Worm (Caenorhabditis elegans) whole organism, L1 larva: ENCODE data around the gene atx-2.

Experiments used
- C04F5.9 ChIP-seq: sonication (generic microtip); optimal IDR thresholded peaks from 2 replicates; lab custom pipeline; 2016; ENCODE audit warnings: missing genetic modification characterization, missing compliant biosample characterization
- F16B12.6 ChIP-seq: fragments of 150-350 bp; optimal IDR thresholded peaks from 2 replicates; lab custom pipeline; 2014; ENCODE audit warnings: missing biosample characterization, missing genetic modification characterization
- aha-1 ChIP-seq: fragments of 150-350 bp; optimal IDR thresholded peaks from 2 replicates; lab custom pipeline; 2014; ENCODE audit warnings: missing biosample characterization, missing genetic modification characterization
- ceh-82 ChIP-seq, 3 experiments: fragments of 150-350 bp in 1 of 3; sonication (generic microtip) in 2 of 3; optimal IDR thresholded peaks; 2 replicates each; lab custom pipeline; 2014 to 2017; ENCODE audit warnings: missing biosample characterization in 3 of 3, missing genetic modification characterization in 3 of 3
- ceh-88 ChIP-seq: fragments of 200-800 bp; sonication (Bioruptor generic); IDR thresholded peaks from 2 replicates; pipeline ENCODE4 v1.3.6; 2022; ENCODE audit warnings: missing genetic modification characterization, missing compliant biosample characterization
- ceh-90 ChIP-seq: sonication (generic microtip); optimal IDR thresholded peaks from 2 replicates; lab custom pipeline; 2016; ENCODE audit warnings: missing genetic modification characterization, missing compliant biosample characterization
- ces-1 ChIP-seq: fragments of 150-350 bp; optimal IDR thresholded peaks from 2 replicates; lab custom pipeline; 2014; ENCODE audit warnings: missing biosample characterization, missing genetic modification reagents, missing genetic modification characterization
- dpl-1 ChIP-seq, 3 experiments: fragments of 150-350 bp in 2 of 3; sonication (generic microtip) in 1 of 3; optimal IDR thresholded peaks; 2 replicates each; lab custom pipeline; 2014 to 2017; ENCODE audit warnings: missing biosample characterization in 3 of 3, missing genetic modification characterization in 3 of 3, missing genetic modification reagents in 3 of 3
- dsc-1 ChIP-seq: sonication (generic microtip); optimal IDR thresholded peaks from 2 replicates; lab custom pipeline; 2016; ENCODE audit warnings: mild to moderate bottlenecking, missing genetic modification characterization, missing compliant biosample characterization
- efl-1 ChIP-seq, 4 experiments: fragments of 150-350 bp; optimal IDR thresholded peaks in 3 of 4; peaks in 1 of 4; 1 replicate in 1 of 4; 2 replicates in 3 of 4; lab custom pipeline; 2014; ENCODE audit warnings: missing biosample characterization in 2 of 4, missing genetic modification characterization in 2 of 4, missing genetic modification reagents in 2 of 4
- egl-13 ChIP-seq: sonication (generic microtip); optimal IDR thresholded peaks from 2 replicates; lab custom pipeline; 2016; ENCODE audit warnings: missing genotype, missing genetic modification reagents, missing genetic modification characterization, missing compliant biosample characterization
- ets-5 ChIP-seq: fragments of 200-800 bp; sonication (Bioruptor generic); IDR thresholded peaks from 2 replicates; pipeline ENCODE4 v1.3.6; 2022; ENCODE audit warnings: missing genetic modification characterization, missing compliant biosample characterization
- fkh-10 ChIP-seq: sonication (generic microtip); optimal IDR thresholded peaks from 2 replicates; lab custom pipeline; 2017; ENCODE audit warnings: missing biosample characterization, missing genetic modification reagents, missing genetic modification characterization
- fkh-8 ChIP-seq: sonication (generic microtip); optimal IDR thresholded peaks from 2 replicates; lab custom pipeline; 2016; ENCODE audit warnings: mild to moderate bottlenecking, missing genetic modification characterization, missing compliant biosample characterization
- irx-1 ChIP-seq: sonication (generic microtip); optimal IDR thresholded peaks from 2 replicates; lab custom pipeline; 2016; ENCODE audit warnings: missing genetic modification characterization, missing compliant biosample characterization
- isw-1 ChIP-seq: fragments of 200-800 bp; sonication (Bioruptor generic); IDR thresholded peaks from 2 replicates; pipeline ENCODE4 v1.3.6; 2022; ENCODE audit warnings: missing genetic modification characterization, missing compliant biosample characterization
- lin-13 ChIP-seq: fragments of 150-350 bp; optimal IDR thresholded peaks from 2 replicates; lab custom pipeline; 2014; ENCODE audit warnings: missing biosample characterization, missing genetic modification reagents, missing genetic modification characterization
- lin-14 ChIP-seq: fragments of 200-800 bp; sonication (Bioruptor generic); optimal IDR thresholded peaks from 2 replicates; lab custom pipeline; 2018; ENCODE audit warnings: mild to moderate bottlenecking, missing genetic modification characterization, moderate library complexity, missing compliant biosample characterization
- lin-35 ChIP-seq, 2 experiments: fragments of 150-350 bp; optimal IDR thresholded peaks; 2 replicates each; lab custom pipeline; 2014; ENCODE audit warnings: missing biosample characterization in 2 of 2, missing genetic modification characterization in 2 of 2, missing genetic modification reagents in 2 of 2
- lir-3 ChIP-seq: sonication (generic microtip); optimal IDR thresholded peaks from 2 replicates; lab custom pipeline; 2016; ENCODE audit warnings: mild to moderate bottlenecking, missing genetic modification characterization, moderate library complexity, missing compliant biosample characterization; ENCODE audit not compliant: poor library complexity
- lsy-2 ChIP-seq, 2 experiments: fragments of 150-350 bp; optimal IDR thresholded peaks; 2 replicates each; lab custom pipeline; 2014; ENCODE audit warnings: missing biosample characterization in 2 of 2, missing genetic modification characterization in 2 of 2
- mab-9 ChIP-seq: fragments of 200-800 bp; sonication (Bioruptor generic); IDR thresholded peaks from 2 replicates; pipeline ENCODE4 v1.3.6; 2022; ENCODE audit warnings: missing genetic modification reagents, missing genetic modification characterization, missing compliant biosample characterization
- mdl-1 ChIP-seq, 2 experiments: fragments of 150-350 bp; optimal IDR thresholded peaks; 2 replicates each; lab custom pipeline; 2014 to 2017; ENCODE audit warnings: missing biosample characterization in 2 of 2, missing genetic modification characterization in 2 of 2, inconsistent platforms in 1 of 2
- mep-1 ChIP-seq: fragments of 150-350 bp; optimal IDR thresholded peaks from 2 replicates; lab custom pipeline; 2014; ENCODE audit warnings: missing biosample characterization, missing genetic modification characterization
- nhr-19 ChIP-seq: fragments of 200-800 bp; sonication (Bioruptor generic); conservative IDR thresholded peaks from 2 replicates; pipeline ENCODE4 v1.3.6; 2022; ENCODE audit warnings: missing genetic modification characterization, missing compliant biosample characterization
- nhr-20 ChIP-seq: sonication (generic microtip); optimal IDR thresholded peaks from 2 replicates; lab custom pipeline; 2016; ENCODE audit warnings: mild to moderate bottlenecking, missing genetic modification characterization, missing compliant biosample characterization
- nhr-47 ChIP-seq: sonication (generic microtip); optimal IDR thresholded peaks from 2 replicates; lab custom pipeline; 2016; ENCODE audit warnings: mild to moderate bottlenecking, missing genetic modification characterization, moderate library complexity, missing compliant biosample characterization
- nhr-71 ChIP-seq: sonication (generic microtip); optimal IDR thresholded peaks from 2 replicates; lab custom pipeline; 2016; ENCODE audit warnings: mild to moderate bottlenecking, missing genetic modification characterization, moderate library complexity, missing compliant biosample characterization
- nhr-84 ChIP-seq: sonication (generic microtip); optimal IDR thresholded peaks from 2 replicates; lab custom pipeline; 2017; ENCODE audit warnings: missing biosample characterization, missing genetic modification characterization
- nhr-85 ChIP-seq: sonication (generic microtip); peaks from one replicate; lab custom pipeline; 2016; ENCODE audit warnings: missing genetic modification characterization, inconsistent platforms, missing compliant biosample characterization
- pax-3 ChIP-seq: fragments of 200-800 bp; sonication (Bioruptor generic); optimal IDR thresholded peaks from 2 replicates; lab custom pipeline; 2018; ENCODE audit warnings: mild to moderate bottlenecking, missing genetic modification characterization, moderate library complexity, missing compliant biosample characterization
- rnt-1 ChIP-seq: sonication (generic microtip); optimal IDR thresholded peaks from 2 replicates; lab custom pipeline; 2016; ENCODE audit warnings: mild to moderate bottlenecking, missing genetic modification characterization, moderate library complexity, missing compliant biosample characterization
- snpc-4 ChIP-seq: fragments of 150-350 bp; optimal IDR thresholded peaks from 2 replicates; lab custom pipeline; 2014; ENCODE audit warnings: missing biosample characterization, missing genetic modification characterization
- snu-23 ChIP-seq: sonication (generic microtip); optimal IDR thresholded peaks from 2 replicates; lab custom pipeline; 2016; ENCODE audit warnings: missing genetic modification characterization, missing compliant biosample characterization
- sox-4 ChIP-seq: sonication (generic microtip); optimal IDR thresholded peaks from 2 replicates; lab custom pipeline; 2016; ENCODE audit warnings: missing genetic modification characterization, missing compliant biosample characterization
- swsn-7 ChIP-seq: sonication (generic microtip); optimal IDR thresholded peaks from 2 replicates; lab custom pipeline; 2016; ENCODE audit warnings: missing genetic modification characterization, missing compliant biosample characterization
- tbx-2 ChIP-seq: sonication (generic microtip); optimal IDR thresholded peaks from 2 replicates; lab custom pipeline; 2016; ENCODE audit warnings: missing genetic modification characterization, missing compliant biosample characterization
- unc-62 ChIP-seq: fragments of 150-350 bp; optimal IDR thresholded peaks from 2 replicates; lab custom pipeline; 2014; ENCODE audit warnings: missing biosample characterization, missing genetic modification reagents, missing genetic modification characterization
- unc-86 ChIP-seq: sonication (generic microtip); optimal IDR thresholded peaks from 2 replicates; lab custom pipeline; 2016; ENCODE audit warnings: missing genetic modification characterization, missing compliant biosample characterization
- unc-98 ChIP-seq: fragments of 200-800 bp; sonication (Bioruptor generic); IDR thresholded peaks from 2 replicates; pipeline ENCODE4 v1.3.6; 2022; ENCODE audit warnings: missing genetic modification characterization, missing compliant biosample characterization
- vab-15 ChIP-seq: sonication (generic microtip); optimal IDR thresholded peaks from 2 replicates; lab custom pipeline; 2017; ENCODE audit warnings: missing genotype, mild to moderate bottlenecking, missing genetic modification characterization, missing compliant biosample characterization
- zip-4 ChIP-seq: fragments of 200-800 bp; sonication (Bioruptor generic); optimal IDR thresholded peaks from 2 replicates; lab custom pipeline; 2018; ENCODE audit warnings: mild to moderate bottlenecking, missing genetic modification characterization, moderate library complexity, missing compliant biosample characterization
- ztf-11 ChIP-seq, 2 experiments: sonication (generic microtip); optimal IDR thresholded peaks; 2 replicates each; lab custom pipeline; 2016 to 2017; ENCODE audit warnings: missing genetic modification characterization in 2 of 2, missing biosample characterization in 1 of 2, missing compliant biosample characterization in 1 of 2

atx-2 gene

DNA sequence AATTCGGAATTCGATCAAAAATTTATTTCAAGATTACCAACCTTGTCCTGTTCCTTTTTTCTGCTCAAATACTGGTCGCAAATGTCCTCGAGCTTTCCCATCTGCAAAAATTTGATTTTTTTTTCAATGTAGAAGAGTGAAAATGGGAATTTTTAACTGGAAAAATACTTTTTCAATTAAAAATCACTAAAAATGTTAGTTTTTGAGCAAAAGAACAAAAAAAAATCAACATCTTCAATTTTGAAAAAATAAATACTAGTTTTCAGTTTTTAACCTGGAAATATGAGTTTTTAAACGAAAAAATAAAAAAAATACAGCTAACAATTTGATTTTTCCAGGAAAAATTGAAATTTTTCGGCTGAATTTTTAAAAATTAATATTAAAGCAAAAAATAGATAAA, 33.3 kb upstream of the atx-2 start, which contains the start of gene prp-3:
TSS of gene prp-3 (minus strand) at position 101 of the 400 bp plus-strand sequence.
- no peak for TF ChIP-seq vab-15

DNA sequence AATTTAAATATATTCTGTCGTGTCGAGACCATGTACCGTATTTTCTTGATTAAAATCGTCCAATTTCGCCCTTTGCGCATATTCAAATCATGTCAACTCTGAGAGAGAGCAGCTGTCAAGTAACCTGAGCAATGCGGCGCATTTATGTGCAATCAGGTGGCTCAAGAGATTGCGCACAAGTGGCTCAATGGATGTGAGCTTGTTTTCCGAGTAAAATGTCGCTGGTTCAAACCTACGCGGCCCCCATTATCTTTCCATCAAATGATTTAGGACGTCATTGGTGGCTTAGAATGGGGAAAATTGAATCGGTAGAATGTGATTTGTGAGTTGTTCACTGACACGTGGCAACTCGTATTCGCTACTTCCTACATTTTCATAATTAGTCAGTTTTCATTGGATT, 29.1 kb upstream of the atx-2 start:
- peak; percentile 78 for TF ChIP-seq rnt-1 (tag; lab: Kevin White, UChicago)
- TF ChIP-seq nhr-71 (tag; lab: Kevin White, UChicago), result peak; percentile 64
- peak; percentile 22 for TF ChIP-seq nhr-20 (tag; lab: Kevin White, UChicago)
- peak in 1 of 2 experiments; percentile 21 for TF ChIP-seq mdl-1 (tag; optimal IDR thresholded peaks at IDR 0.05; lab: Kevin White, UChicago)
- TF ChIP-seq snu-23 (GFP tag; lab: Kevin White, UChicago), result peak; percentile 34
- no peak for TF ChIP-seq zip-4
- peak in 1 of 2 experiments; percentile 2 for TF ChIP-seq lin-35 (GFP tag; optimal IDR thresholded peaks at IDR 0.05; lab: Kevin White, UChicago)
- no peak for TF ChIP-seq nhr-85 (tag; lab: Kevin White, UChicago)
- TF ChIP-seq ets-5, result no peak
- peak; percentile 15 for TF ChIP-seq irx-1 (tag; lab: Kevin White, UChicago)
- TF ChIP-seq ceh-82 (tag; optimal IDR thresholded peaks at IDR 0.05; lab: Kevin White, UChicago), result peak in 2 of 3 experiments; percentile 13 to 22
- no peak for TF ChIP-seq mep-1 (tag; lab: Kevin White, UChicago)
- TF ChIP-seq F16B12.6 (tag; lab: Kevin White, UChicago), result peak; percentile 17
- TF ChIP-seq unc-62, result no peak
- TF ChIP-seq dpl-1 (GFP tag; optimal IDR thresholded peaks at IDR 0.05; lab: Kevin White, UChicago), result peak in 1 of 3 experiments; percentile 19
- peak; percentile 45 for TF ChIP-seq dsc-1 (tag; lab: Kevin White, UChicago)
- no peak for TF ChIP-seq snpc-4 (tag; lab: Kevin White, UChicago)
- peak; percentile 7 to 55 for TF ChIP-seq lsy-2 (tag; optimal IDR thresholded peaks at IDR 0.05; lab: Kevin White, UChicago)
- peak; percentile 2 for TF ChIP-seq lin-13 (GFP tag; lab: Kevin White, UChicago)
- TF ChIP-seq ceh-90 (tag; lab: Kevin White, UChicago), result no peak
- peak; percentile 6 to 36 for TF ChIP-seq efl-1 (optimal IDR thresholded peaks at IDR 0.05; lab: Kevin White, UChicago)
- peak; percentile 26 to 93 for TF ChIP-seq efl-1 (GFP tag; optimal IDR thresholded peaks at IDR 0.05 in 1 of 2; lab: Kevin White, UChicago)
- peak; percentile 55 for TF ChIP-seq swsn-7 (tag; lab: Kevin White, UChicago)
- TF ChIP-seq fkh-8 (tag; lab: Kevin White, UChicago), result peak; percentile 83
- TF ChIP-seq nhr-19, result peak; percentile 44
- peak; percentile 39 for TF ChIP-seq pax-3 (tag; lab: Kevin White, UChicago)
- TF ChIP-seq ztf-11 (tag; optimal IDR thresholded peaks at IDR 0.05; lab: Kevin White, UChicago), result no peak
- TF ChIP-seq nhr-47 (tag; lab: Kevin White, UChicago), result peak; percentile 70
- TF ChIP-seq sox-4 (tag; lab: Kevin White, UChicago), result peak; percentile 11
- peak; percentile 3 for TF ChIP-seq tbx-2 (tag; lab: Kevin White, UChicago)
- TF ChIP-seq isw-1, result peak; percentile 8; the same call in 1 of the 2 replicates
- TF ChIP-seq nhr-84 (tag; lab: Kevin White, UChicago), result no peak
- TF ChIP-seq, all 84 proteins: peak for 22

DNA sequence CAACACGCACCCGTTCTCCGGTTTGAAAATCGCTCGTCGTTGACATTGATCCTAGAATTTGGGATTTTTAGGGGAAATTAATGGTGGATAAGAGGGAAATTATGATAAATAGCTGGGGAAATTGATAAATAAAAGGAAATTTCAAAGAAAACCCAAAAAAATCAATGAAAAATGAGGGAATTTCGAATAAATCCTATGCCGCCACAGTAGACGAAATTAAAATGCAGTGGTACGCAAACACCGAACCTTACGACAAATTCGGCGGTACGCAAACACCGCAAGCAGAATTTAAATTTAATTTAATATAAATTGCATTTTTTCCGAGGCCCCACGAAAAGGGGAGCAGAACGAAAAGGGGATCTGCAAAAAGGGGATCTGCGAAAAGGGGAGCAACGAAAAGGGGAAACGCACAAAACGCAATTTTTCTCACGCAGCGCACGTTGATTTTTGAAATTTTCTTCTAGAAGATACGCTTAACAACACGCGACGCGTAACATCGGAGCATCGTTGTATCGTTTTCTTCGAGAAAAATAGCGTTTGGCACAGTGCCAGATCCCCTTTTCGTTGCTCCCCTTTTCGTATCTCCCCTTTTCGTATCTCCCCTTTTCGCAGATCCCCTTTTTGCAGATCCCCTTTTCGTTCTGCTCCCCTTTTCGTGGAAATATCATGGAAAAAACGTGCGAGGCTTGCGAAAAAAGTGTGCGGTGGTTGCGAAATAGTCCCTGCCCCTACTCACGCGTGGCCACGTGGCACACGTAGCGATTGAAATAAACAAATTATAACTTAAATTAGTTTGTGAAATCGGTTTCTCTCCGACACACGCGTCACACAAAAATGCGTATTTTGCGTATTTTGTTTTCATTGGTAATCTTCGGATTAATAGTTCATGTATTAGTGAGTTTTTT, 25.0 kb upstream of the atx-2 start, which contains the start of the genes smrd-1 and enu-3.1:
TSS of gene smrd-1 (minus strand) at position 51 of the 905 bp plus-strand sequence.
TSS of gene enu-3.1 (plus strand) at position 339 of the 905 bp plus-strand sequence.
- TF ChIP-seq ceh-88 (GFP tag; lab: Robert Waterston, UW) (peak; percentile 72), fkh-8 (tag; lab: Kevin White, UChicago) (peak; percentile 80), ces-1 (peak; percentile 92), lin-13 (GFP tag; lab: Kevin White, UChicago) (peak; percentile 58), ceh-82 (tag; optimal IDR thresholded peaks at IDR 0.05; lab: Kevin White, UChicago) (peak; percentile 41 to 65 (median 41)), C04F5.9 (peak; percentile 9), nhr-19 (peak; percentile 78), isw-1 (peak; percentile 73), ztf-11 (tag; optimal IDR thresholded peaks at IDR 0.05; lab: Kevin White, UChicago) (peak in 1 of 2 experiments; percentile 65), F16B12.6 (tag; lab: Kevin White, UChicago) (peak; percentile 88), nhr-47 (tag; lab: Kevin White, UChicago) (peak; percentile 84), mab-9 (peak; percentile 63), lin-14 (GFP tag; lab: Kevin White, UChicago) (peak; percentile 78), nhr-85 (tag; lab: Kevin White, UChicago) (peak; percentile 64), lin-35 (GFP tag; optimal IDR thresholded peaks at IDR 0.05; lab: Kevin White, UChicago) (peak; percentile 69 to 73), fkh-10 (peak; percentile 82), unc-98 (GFP tag; lab: Robert Waterston, UW) (peak; percentile 63), lir-3 (tag; lab: Kevin White, UChicago) (peak; percentile 57), aha-1 (tag; lab: Kevin White, UChicago) (peak; percentile 25), snpc-4 (tag; lab: Kevin White, UChicago) (peak; percentile 13), mep-1 (tag; lab: Kevin White, UChicago) (peak; percentile 42), nhr-71 (tag; lab: Kevin White, UChicago) (peak; percentile 82), unc-86 (tag; lab: Kevin White, UChicago) (peak; percentile 62), swsn-7 (tag; lab: Kevin White, UChicago) (peak; percentile 70), egl-13 (tag; lab: Kevin White, UChicago) (peak; percentile 63)
